Worm (Caenorhabditis elegans): ENCODE data around the gene F52H2.1.

F52H2.1 gene

DNA sequence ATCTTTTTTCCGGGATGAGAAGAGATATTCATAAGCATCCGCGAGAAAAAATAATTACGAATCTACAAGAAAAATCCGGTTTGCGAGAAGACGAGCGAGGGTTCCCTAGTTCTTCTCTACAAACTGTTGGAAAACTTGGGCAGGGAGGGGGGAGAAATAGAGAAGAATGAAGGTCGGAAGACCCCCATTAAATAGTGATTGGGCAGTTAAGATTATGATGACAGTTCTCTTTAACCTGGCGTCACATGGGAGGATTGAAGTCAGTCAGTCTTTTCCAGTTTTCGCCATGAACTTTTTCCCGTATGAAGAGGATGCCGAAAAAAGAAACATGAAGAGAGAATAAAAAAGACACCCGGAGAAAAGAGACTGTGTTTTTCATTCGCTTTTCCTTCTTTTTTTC, 17.9 kb downstream of the F52H2.1 start:
- TF ChIP-seq ceh-19 (GFP tag; optimal IDR thresholded peaks at IDR 0.05) (no peak), dmd-4 (tag; optimal IDR thresholded peaks at IDR 0.05; ENCODE audit: borderline replicate concordance) (no peak), syd-9 (tag; optimal IDR thresholded peaks at IDR 0.05) (no peak), C08G9.2 (tag; optimal IDR thresholded peaks at IDR 0.05) (no peak), ttx-3 (tag; optimal IDR thresholded peaks at IDR 0.05) (no peak), unc-3 (GFP tag; conservative IDR thresholded peaks at IDR 0.05) (no peak), unc-3 (tag; optimal IDR thresholded peaks at IDR 0.05) (no peak), ceh-48 (tag; optimal IDR thresholded peaks at IDR 0.05) (no peak), elt-4 (tag; optimal IDR thresholded peaks at IDR 0.05) (no peak), unc-42 (tag; optimal IDR thresholded peaks at IDR 0.05) (no peak), sdc-2 (tag; optimal IDR thresholded peaks at IDR 0.05) (no peak), ceh-30 (tag; optimal IDR thresholded peaks at IDR 0.05) (no peak), ceh-22 (tag; optimal IDR thresholded peaks at IDR 0.05) (no peak), elt-2 (tag; optimal IDR thresholded peaks at IDR 0.05) (no peak), ahr-1 (tag; optimal IDR thresholded peaks at IDR 0.05) (no peak), madf-2 (tag; optimal IDR thresholded peaks at IDR 0.05) (no peak)

DNA sequence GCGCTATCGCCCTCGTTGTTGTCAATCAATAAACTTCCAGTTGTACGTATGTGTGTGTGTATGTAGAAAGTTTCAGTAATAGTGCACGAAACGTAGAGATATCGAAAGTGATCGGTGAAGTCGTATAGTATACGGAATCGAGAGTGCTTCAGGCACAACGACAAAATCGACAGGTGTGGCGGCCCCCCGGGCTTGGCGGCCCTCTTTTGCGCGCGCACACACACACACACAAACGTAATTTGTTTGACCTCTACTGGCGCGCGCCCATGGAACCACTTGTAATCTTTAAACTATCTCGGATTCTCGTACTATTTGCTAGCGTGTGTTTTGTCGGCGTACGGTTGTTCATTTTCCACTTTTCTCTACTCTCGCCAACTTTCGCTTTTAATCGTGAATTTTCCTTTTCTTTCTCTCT, 18.7 kb downstream of the F52H2.1 start:
- TF ChIP-seq K09A11.1 (tag; optimal IDR thresholded peaks at IDR 0.05; ENCODE audit: insufficient read depth) (no peak), ttx-3 (tag; optimal IDR thresholded peaks at IDR 0.05) (no peak), ama-1 (optimal IDR thresholded peaks at IDR 0.05) (no peak), ceh-6 (GFP tag; optimal IDR thresholded peaks at IDR 0.05) (no peak), pat-9 (tag; optimal IDR thresholded peaks at IDR 0.05) (no peak), gmeb-2 (tag; optimal IDR thresholded peaks at IDR 0.05) (no peak), ref-2 (tag; optimal IDR thresholded peaks at IDR 0.05) (peak; percentile 54), ahr-1 (tag; optimal IDR thresholded peaks at IDR 0.05) (no peak), sox-4 (tag; optimal IDR thresholded peaks at IDR 0.05) (no peak), dve-1 (tag; optimal IDR thresholded peaks at IDR 0.05) (no peak), tbx-2 (tag; optimal IDR thresholded peaks at IDR 0.05) (peak; percentile 58), ceh-18 (tag; optimal IDR thresholded peaks at IDR 0.05) (peak; percentile 74), npax-4 (tag; optimal IDR thresholded peaks at IDR 0.05) (no peak), nfya-1 (tag; optimal IDR thresholded peaks at IDR 0.05) (peak; percentile 8), pha-4 (tag; optimal IDR thresholded peaks at IDR 0.05) (no peak), ceh-24 (tag; optimal IDR thresholded peaks at IDR 0.05) (no peak), nhr-11 (tag; optimal IDR thresholded peaks at IDR 0.05) (no peak), mec-3 (tag; optimal IDR thresholded peaks at IDR 0.05; ENCODE audit: borderline replicate concordance) (no peak), ceh-2 (tag; optimal IDR thresholded peaks at IDR 0.05) (peak; percentile 10), hlh-30 (tag; optimal IDR thresholded peaks at IDR 0.05; ENCODE audit: insufficient read depth) (no peak), unc-3 (GFP tag; conservative IDR thresholded peaks at IDR 0.05) (no peak), unc-3 (tag; optimal IDR thresholded peaks at IDR 0.05) (no peak), ceh-19 (GFP tag; optimal IDR thresholded peaks at IDR 0.05) (no peak), madf-2 (tag; optimal IDR thresholded peaks at IDR 0.05) (no peak), ceh-22 (tag; optimal IDR thresholded peaks at IDR 0.05) (no peak), pqm-1 (tag; optimal IDR thresholded peaks at IDR 0.05) (no peak), F13H6.1 (tag; optimal IDR thresholded peaks at IDR 0.05) (peak; percentile 13), rnt-1 (tag; optimal IDR thresholded peaks at IDR 0.05) (no peak), fax-1 (tag; optimal IDR thresholded peaks at IDR 0.05) (no peak), ets-4 (tag; optimal IDR thresholded peaks at IDR 0.05) (peak; percentile 11), ceh-31 (tag; optimal IDR thresholded peaks at IDR 0.05) (peak; percentile 58)

DNA sequence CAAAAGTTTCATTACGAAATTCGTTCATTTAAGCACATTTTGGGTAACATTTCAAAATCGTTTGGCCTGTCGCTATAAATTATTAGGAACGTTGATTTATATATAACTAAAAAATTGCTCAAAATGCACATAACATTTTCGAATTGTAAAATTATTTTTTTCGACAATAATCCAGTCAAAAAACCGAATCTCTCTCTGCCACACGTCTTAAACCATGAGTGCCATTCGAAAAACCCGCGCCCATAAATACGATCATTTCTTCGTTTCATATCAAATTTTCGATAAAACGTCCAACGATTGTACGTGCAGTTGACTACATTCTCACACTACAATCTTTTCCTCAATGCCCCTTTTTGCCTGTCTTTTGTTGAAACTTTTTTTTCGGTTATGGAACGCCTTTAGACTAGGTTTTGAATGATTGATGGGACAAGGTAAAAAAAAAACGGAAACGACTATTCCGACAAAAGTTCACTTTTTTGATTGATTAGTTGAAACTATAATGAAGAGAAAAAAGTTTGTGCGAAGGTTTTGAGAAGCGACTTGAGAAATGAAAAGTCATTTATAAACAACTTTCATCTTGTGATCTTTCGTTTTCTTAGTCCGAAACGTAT, 19.9 kb downstream of the F52H2.1 start:
- TF ChIP-seq madf-2 (tag; optimal IDR thresholded peaks at IDR 0.05) = no peak
- TF ChIP-seq nfya-1 (tag; optimal IDR thresholded peaks at IDR 0.05) = no peak
- no peak for TF ChIP-seq ceh-24 (tag; optimal IDR thresholded peaks at IDR 0.05)
- TF ChIP-seq ceh-34 (tag; optimal IDR thresholded peaks at IDR 0.05) = no peak
- TF ChIP-seq gmeb-2 (tag; optimal IDR thresholded peaks at IDR 0.05) = no peak
- TF ChIP-seq F13H6.1 (tag; optimal IDR thresholded peaks at IDR 0.05) = no peak
- no peak for TF ChIP-seq ceh-31 (tag; optimal IDR thresholded peaks at IDR 0.05)
- no peak for TF ChIP-seq odd-2 (tag; optimal IDR thresholded peaks at IDR 0.05)
- TF ChIP-seq pha-2 (tag; optimal IDR thresholded peaks at IDR 0.05) = no peak
- no peak for TF ChIP-seq lim-6 (tag; optimal IDR thresholded peaks at IDR 0.05)
